In the genomic region with DNA sequence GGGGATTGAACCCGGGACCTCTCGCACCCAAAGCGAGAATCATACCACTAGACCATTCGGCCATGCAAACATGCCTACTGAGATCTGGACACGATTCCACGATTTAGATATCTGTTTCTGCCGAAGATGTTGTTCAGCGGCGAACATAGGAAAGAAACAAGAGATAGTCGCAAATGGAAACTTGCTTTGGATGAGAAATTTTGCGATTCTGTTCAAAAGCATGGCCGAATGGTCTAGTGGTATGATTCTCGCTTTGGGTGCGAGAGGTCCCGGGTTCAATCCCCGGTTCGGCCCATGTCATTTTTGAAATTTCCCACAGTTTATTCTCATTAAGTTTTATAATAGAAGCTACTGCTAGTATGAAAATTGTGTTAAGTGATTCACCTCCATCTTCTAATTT, we compare ENCODE assay signal across 5 worm cellular contexts.
TF ChIP-seq lines count a peak whose summit lies in the region.

No protein-coding gene starts in this region.

TF ChIP-seq in whole organism, L1 larva, 84 proteins besides CTCF, POLR2A, EP300 and RAD21 (continues in another document):
- TF ChIP-seq hlh-17 (GFP tag; optimal IDR thresholded peaks at IDR 0.05; lab: Kevin White, UChicago; ENCODE audit: borderline replicate concordance) (no peak), grh-1 (GFP tag; IDR thresholded peaks at IDR 0.05; lab: Robert Waterston, UW) (peak; percentile 18; the same call in 1 of the 2 replicates), elt-2 (tag; optimal IDR thresholded peaks at IDR 0.05; lab: Kevin White, UChicago) (no peak), lin-35 (GFP tag; optimal IDR thresholded peaks at IDR 0.05; lab: Kevin White, UChicago) (no peak), nhr-12 (tag; optimal IDR thresholded peaks at IDR 0.05; lab: Kevin White, UChicago) (no peak), sptf-1 (tag; optimal IDR thresholded peaks at IDR 0.05; lab: Kevin White, UChicago) (no peak), ces-1 (GFP tag; optimal IDR thresholded peaks at IDR 0.05; lab: Kevin White, UChicago) (no peak), xbp-1 (tag; optimal IDR thresholded peaks at IDR 0.05; lab: Kevin White, UChicago) (no peak), lin-13 (GFP tag; optimal IDR thresholded peaks at IDR 0.05; lab: Kevin White, UChicago) (no peak), alr-1 (tag; optimal IDR thresholded peaks at IDR 0.05; lab: Kevin White, UChicago; ENCODE audit: borderline replicate concordance) (no peak), lin-14 (GFP tag; optimal IDR thresholded peaks at IDR 0.05; lab: Kevin White, UChicago) (no peak), aha-1 (tag; optimal IDR thresholded peaks at IDR 0.05; lab: Kevin White, UChicago) (no peak), ztf-4 (tag; optimal IDR thresholded peaks at IDR 0.05; lab: Kevin White, UChicago) (no peak), zag-1 (tag; optimal IDR thresholded peaks at IDR 0.05; lab: Kevin White, UChicago) (no peak), nhr-90 (tag; optimal IDR thresholded peaks at IDR 0.05; lab: Kevin White, UChicago; ENCODE audit: poor library complexity) (peak; percentile 22), fkh-4 (tag; optimal IDR thresholded peaks at IDR 0.05; lab: Kevin White, UChicago; ENCODE audit: borderline replicate concordance) (no peak), tbx-2 (tag; optimal IDR thresholded peaks at IDR 0.05; lab: Kevin White, UChicago) (no peak)

TF ChIP-seq in whole organism, L2 larva, 48 proteins besides CTCF, POLR2A, EP300 and RAD21:
- TF ChIP-seq nhr-21 (tag; optimal IDR thresholded peaks at IDR 0.05; lab: Kevin White, UChicago) = peak; percentile 59
- TF ChIP-seq sma-3 (GFP tag; optimal IDR thresholded peaks at IDR 0.05; lab: Kevin White, UChicago) = peak; percentile 10
- no peak for TF ChIP-seq lin-13 (GFP tag; optimal IDR thresholded peaks at IDR 0.05; lab: Kevin White, UChicago)

TF ChIP-seq in whole organism, L3 larva, 47 proteins besides CTCF, POLR2A, EP300 and RAD21:
- TF ChIP-seq nhr-23 (tag; optimal IDR thresholded peaks at IDR 0.05; lab: Kevin White, UChicago) (peak; percentile 50), ceh-16 (tag; optimal IDR thresholded peaks at IDR 0.05; lab: Kevin White, UChicago) (no peak), lsy-12 (tag; optimal IDR thresholded peaks at IDR 0.05; lab: Kevin White, UChicago) (peak; percentile 6), nhr-43 (tag; optimal IDR thresholded peaks at IDR 0.05; lab: Kevin White, UChicago; ENCODE audit: poor library complexity, severe bottlenecking) (peak; percentile 68), nhr-25 (tag; optimal IDR thresholded peaks at IDR 0.05; lab: Kevin White, UChicago) (peak; percentile 29)
TF ChIP-seq in whole organism, L3 larva: peak in this region for 4.

TF ChIP-seq in whole organism, L4 larva, 104 proteins besides CTCF, POLR2A, EP300 and RAD21 (continues in another document):
- TF ChIP-seq sdz-12 (GFP tag; optimal IDR thresholded peaks at IDR 0.05; lab: Kevin White, UChicago) (no peak), nhr-102 (tag; optimal IDR thresholded peaks at IDR 0.05; lab: Kevin White, UChicago) (peak; percentile 42), nhr-42 (GFP tag; IDR thresholded peaks at IDR 0.05; lab: Robert Waterston, UW) (no peak), hlh-30 (tag; optimal IDR thresholded peaks at IDR 0.05; lab: Kevin White, UChicago; ENCODE audit: insufficient read depth) (peak; percentile 14), T20F7.1 (GFP tag; optimal IDR thresholded peaks at IDR 0.05; lab: Kevin White, UChicago) (no peak), D1046.2 (GFP tag; IDR thresholded peaks at IDR 0.05; lab: Robert Waterston, UW) (0 out of 2 replicates have a peak, but pooled peaks have one; percentile 24), fos-1 (tag; optimal IDR thresholded peaks at IDR 0.05; lab: Kevin White, UChicago) (no peak), tra-1 (GFP tag; IDR thresholded peaks at IDR 0.05; lab: Robert Waterston, UW) (peak; percentile 43; the same call in 1 of the 2 replicates), ceh-82 (tag; optimal IDR thresholded peaks at IDR 0.05; lab: Kevin White, UChicago) (no peak), F44E2.7 (GFP tag; IDR thresholded peaks at IDR 0.05; lab: Robert Waterston, UW) (no peak), pqm-1 (tag; optimal IDR thresholded peaks at IDR 0.05; lab: Kevin White, UChicago) (no peak), Y48G9A.11 (GFP tag; IDR thresholded peaks at IDR 0.05; lab: Robert Waterston, UW) (0 out of 2 replicates have a peak, but pooled peaks have one; percentile 26), rbr-2 (tag; optimal IDR thresholded peaks at IDR 0.05; lab: Kevin White, UChicago) (peak; percentile 21), ctbp-1 (GFP tag; IDR thresholded peaks at IDR 0.05; lab: Robert Waterston, UW) (0 out of 2 replicates have a peak, but pooled peaks have one; percentile 16), aly-2 (tag; optimal IDR thresholded peaks at IDR 0.05; lab: Kevin White, UChicago) (no peak), T26A8.4 (GFP tag; IDR thresholded peaks at IDR 0.05; lab: Robert Waterston, UW) (peak; percentile 67; the same call in 1 of the 2 replicates), jun-1 (tag; optimal IDR thresholded peaks at IDR 0.05; lab: Kevin White, UChicago) (no peak), fkh-10 (GFP tag; optimal IDR thresholded peaks at IDR 0.05; lab: Kevin White, UChicago) (no peak), lir-3 (tag; optimal IDR thresholded peaks at IDR 0.05; lab: Kevin White, UChicago) (no peak), nhr-28 (tag; optimal IDR thresholded peaks at IDR 0.05; lab: Kevin White, UChicago) (no peak), lin-1 (GFP tag; IDR thresholded peaks at IDR 0.05; lab: Robert Waterston, UW) (0 out of 2 replicates have a peak, but pooled peaks have one; percentile 31), mxl-2 (GFP tag; conservative IDR thresholded peaks at IDR 0.05; lab: Robert Waterston, UW) (no peak), ZK337.2 (GFP tag; IDR thresholded peaks at IDR 0.05; lab: Robert Waterston, UW) (peak; percentile 41; the same call in 1 of the 2 replicates), daf-16 (GFP tag; optimal IDR thresholded peaks at IDR 0.05; lab: Kevin White, UChicago) (no peak), daf-16 (tag; optimal IDR thresholded peaks at IDR 0.05; lab: Kevin White, UChicago) (no peak), tag-97 (GFP tag; IDR thresholded peaks at IDR 0.05; lab: Robert Waterston, UW) (no peak), nhr-76 (tag; optimal IDR thresholded peaks at IDR 0.05; lab: Kevin White, UChicago) (no peak), lsy-2 (tag; optimal IDR thresholded peaks at IDR 0.05; lab: Kevin White, UChicago) (no peak), gei-8 (GFP tag; optimal IDR thresholded peaks at IDR 0.05; lab: Kevin White, UChicago) (no peak), ZK546.5 (tag; optimal IDR thresholded peaks at IDR 0.05; lab: Kevin White, UChicago) (no peak), daf-12 (tag; optimal IDR thresholded peaks at IDR 0.05; lab: Kevin White, UChicago) (no peak)

TF ChIP-seq in whole organism, young adult, 124 proteins besides CTCF, POLR2A, EP300 and RAD21:
- TF ChIP-seq dox-1 (GFP tag; IDR thresholded peaks at IDR 0.05; lab: Robert Waterston, UW) = peak; percentile 33; the same call in 1 of the 2 replicates
- TF ChIP-seq die-1 (tag; optimal IDR thresholded peaks at IDR 0.05; lab: Kevin White, UChicago) = peak; percentile 11
- no peak for TF ChIP-seq lsy-27 (tag; optimal IDR thresholded peaks at IDR 0.05; lab: Kevin White, UChicago; ENCODE audit: borderline replicate concordance, insufficient read depth)
- peak; percentile 61 for TF ChIP-seq rpc-1 (optimal IDR thresholded peaks at IDR 0.05; lab: Kevin White, UChicago)
- TF ChIP-seq rpc-1 (tag; optimal IDR thresholded peaks at IDR 0.05; lab: Kevin White, UChicago) = peak; percentile 74
- no peak for TF ChIP-seq aptf-2 (GFP tag; conservative IDR thresholded peaks at IDR 0.05; lab: Robert Waterston, UW)
- TF ChIP-seq F55B11.4 (tag; optimal IDR thresholded peaks at IDR 0.05; lab: Kevin White, UChicago; ENCODE audit: borderline replicate concordance, insufficient read depth) = no peak
- TF ChIP-seq him-1 (tag; optimal IDR thresholded peaks at IDR 0.05; lab: Kevin White, UChicago) = peak; percentile 4
- TF ChIP-seq pha-4 (tag; optimal IDR thresholded peaks at IDR 0.05; lab: Kevin White, UChicago) = no peak
- no peak for TF ChIP-seq rec-8 (tag; optimal IDR thresholded peaks at IDR 0.05; lab: Kevin White, UChicago)
- peak; percentile 49; the same call in 1 of the 2 replicates for TF ChIP-seq D2030.7 (GFP tag; IDR thresholded peaks at IDR 0.05; lab: Robert Waterston, UW)
- TF ChIP-seq pbrm-1 (GFP tag; IDR thresholded peaks at IDR 0.05; lab: Robert Waterston, UW) = peak; percentile 40; the same call in 1 of the 2 replicates
- TF ChIP-seq madf-6 (GFP tag; IDR thresholded peaks at IDR 0.05; lab: Robert Waterston, UW) = 0 out of 2 replicates have a peak, but pooled peaks have one; percentile 25
- TF ChIP-seq tbp1 (GFP tag; optimal IDR thresholded peaks at IDR 0.05; lab: Kevin White, UChicago) = peak; percentile 86
- no peak for TF ChIP-seq nhr-179 (tag; optimal IDR thresholded peaks at IDR 0.05; lab: Kevin White, UChicago)
- TF ChIP-seq ceh-27 (GFP tag; optimal IDR thresholded peaks at IDR 0.05; lab: Kevin White, UChicago) = no peak
- TF ChIP-seq B0019.2 (GFP tag; conservative IDR thresholded peaks at IDR 0.05; lab: Robert Waterston, UW) = no peak
- TF ChIP-seq mcd-1 (GFP tag; IDR thresholded peaks at IDR 0.05; lab: Robert Waterston, UW) = 0 out of 2 replicates have a peak, but pooled peaks have one; percentile 23
- peak; percentile 35 for TF ChIP-seq snpc-4 (GFP tag; optimal IDR thresholded peaks at IDR 0.05; lab: Kevin White, UChicago)
- peak in 1 of 4 experiments; percentile 70 for TF ChIP-seq snpc-4 (tag; optimal IDR thresholded peaks at IDR 0.05; lab: Kevin White, UChicago)
- no peak for TF ChIP-seq xnd-1 (tag; optimal IDR thresholded peaks at IDR 0.05; lab: Kevin White, UChicago)
- 0 out of 2 replicates have a peak, but pooled peaks have one; percentile 27 for TF ChIP-seq cebp-1 (GFP tag; IDR thresholded peaks at IDR 0.05; lab: Robert Waterston, UW)
- no peak for TF ChIP-seq cebp-1 (tag; optimal IDR thresholded peaks at IDR 0.05; lab: Kevin White, UChicago)
- TF ChIP-seq ekl-4 (GFP tag; IDR thresholded peaks at IDR 0.05; lab: Robert Waterston, UW) = 0 out of 2 replicates have a peak, but pooled peaks have one; percentile 38
- 0 out of 2 replicates have a peak, but pooled peaks have one; percentile 28 for TF ChIP-seq F37B4.10 (GFP tag; IDR thresholded peaks at IDR 0.05; lab: Robert Waterston, UW)
- TF ChIP-seq nhr-120 (GFP tag; IDR thresholded peaks at IDR 0.05; lab: Robert Waterston, UW) = no peak
- peak; percentile 78 for TF ChIP-seq ztf-26 (tag; optimal IDR thresholded peaks at IDR 0.05; lab: Kevin White, UChicago)
- TF ChIP-seq B0261.1 (tag; optimal IDR thresholded peaks at IDR 0.05; lab: Kevin White, UChicago) = peak; percentile 66
- TF ChIP-seq hmg-1.2 (GFP tag; IDR thresholded peaks at IDR 0.05; lab: Robert Waterston, UW) = peak; percentile 52
- TF ChIP-seq lin-26 (GFP tag; IDR thresholded peaks at IDR 0.05; lab: Robert Waterston, UW) = peak; percentile 70; the same call in 1 of the 2 replicates
